Worm (Caenorhabditis elegans) whole organism, L1 larva: ENCODE results near the gene W02G9.3.
"Not testable (repeated sequence)": the region's sequence is repeated elsewhere in the genome, so short reads cannot be mapped to it uniquely, and the experiment has no call there.

Source experiments
- C16A3.4 ChIP-seq: fragments of 150-350 bp; optimal IDR thresholded peaks from 2 replicates; lab custom pipeline; 2014; ENCODE audit warnings: missing biosample characterization, missing genetic modification characterization
- C34B4.2 ChIP-seq: sonication (generic microtip); optimal IDR thresholded peaks from 2 replicates; lab custom pipeline; 2017; ENCODE audit warnings: mild to moderate bottlenecking, missing genetic modification characterization, missing compliant biosample characterization
- F16B12.6 ChIP-seq: fragments of 150-350 bp; optimal IDR thresholded peaks from 2 replicates; lab custom pipeline; 2014; ENCODE audit warnings: missing biosample characterization, missing genetic modification characterization
- Y116A8C.19 ChIP-seq: sonication (generic microtip); optimal IDR thresholded peaks from 2 replicates; lab custom pipeline; 2016; ENCODE audit warnings: missing compliant biosample characterization, missing genetic modification characterization, borderline replicate concordance
- ama-1 ChIP-seq: fragments of 150-350 bp; optimal IDR thresholded peaks from 2 replicates; lab custom pipeline; 2014
- ceh-63 ChIP-seq: fragments of 200-800 bp; sonication (Bioruptor generic); optimal IDR thresholded peaks from 2 replicates; lab custom pipeline; 2018; ENCODE audit warnings: mild to moderate bottlenecking, missing genetic modification characterization, missing compliant biosample characterization
- ceh-8 ChIP-seq: fragments of 200-800 bp; sonication (Bioruptor generic); optimal IDR thresholded peaks from 2 replicates; lab custom pipeline; 2018; ENCODE audit warnings: mild to moderate bottlenecking, missing genetic modification characterization, moderate library complexity, missing compliant biosample characterization
- ceh-82 ChIP-seq, 3 experiments: fragments of 150-350 bp in 1 of 3; sonication (generic microtip) in 2 of 3; optimal IDR thresholded peaks; 2 replicates each; lab custom pipeline; 2014 to 2017; ENCODE audit warnings: missing biosample characterization in 3 of 3, missing genetic modification characterization in 3 of 3
- ceh-88 ChIP-seq: fragments of 200-800 bp; sonication (Bioruptor generic); IDR thresholded peaks from 2 replicates; pipeline ENCODE4 v1.3.6; 2022; ENCODE audit warnings: missing genetic modification characterization, missing compliant biosample characterization
- dpl-1 ChIP-seq, 3 experiments: fragments of 150-350 bp in 2 of 3; sonication (generic microtip) in 1 of 3; optimal IDR thresholded peaks; 2 replicates each; lab custom pipeline; 2014 to 2017; ENCODE audit warnings: missing biosample characterization in 3 of 3, missing genetic modification characterization in 3 of 3, missing genetic modification reagents in 3 of 3
- efl-1 ChIP-seq, 4 experiments: fragments of 150-350 bp; optimal IDR thresholded peaks in 3 of 4; peaks in 1 of 4; 1 replicate in 1 of 4; 2 replicates in 3 of 4; lab custom pipeline; 2014; ENCODE audit warnings: missing biosample characterization in 2 of 4, missing genetic modification characterization in 2 of 4, missing genetic modification reagents in 2 of 4
- efl-3 ChIP-seq: fragments of 200-800 bp; sonication (Bioruptor generic); optimal IDR thresholded peaks from 2 replicates; lab custom pipeline; 2018; ENCODE audit warnings: mild to moderate bottlenecking, missing genetic modification characterization, missing compliant biosample characterization
- ets-5 ChIP-seq: fragments of 200-800 bp; sonication (Bioruptor generic); IDR thresholded peaks from 2 replicates; pipeline ENCODE4 v1.3.6; 2022; ENCODE audit warnings: missing genetic modification characterization, missing compliant biosample characterization
- fkh-10 ChIP-seq: sonication (generic microtip); optimal IDR thresholded peaks from 2 replicates; lab custom pipeline; 2017; ENCODE audit warnings: missing biosample characterization, missing genetic modification reagents, missing genetic modification characterization
- fkh-8 ChIP-seq: sonication (generic microtip); optimal IDR thresholded peaks from 2 replicates; lab custom pipeline; 2016; ENCODE audit warnings: mild to moderate bottlenecking, missing genetic modification characterization, missing compliant biosample characterization
- grh-1 ChIP-seq: fragments of 200-800 bp; sonication (Bioruptor generic); IDR thresholded peaks from 2 replicates; pipeline ENCODE4 v1.3.6; 2022; ENCODE audit warnings: missing genetic modification reagents, missing genetic modification characterization, missing compliant biosample characterization
- hpl-2 ChIP-seq: fragments of 150-350 bp; optimal IDR thresholded peaks from 2 replicates; lab custom pipeline; 2014; ENCODE audit warnings: missing biosample characterization, missing genetic modification reagents, missing genetic modification characterization
- isw-1 ChIP-seq: fragments of 200-800 bp; sonication (Bioruptor generic); IDR thresholded peaks from 2 replicates; pipeline ENCODE4 v1.3.6; 2022; ENCODE audit warnings: missing genetic modification characterization, missing compliant biosample characterization
- jun-1 ChIP-seq: fragments of 150-350 bp; optimal IDR thresholded peaks from 2 replicates; lab custom pipeline; 2014; ENCODE audit warnings: missing biosample characterization, missing genetic modification reagents, missing genetic modification characterization
- lin-13 ChIP-seq: fragments of 150-350 bp; optimal IDR thresholded peaks from 2 replicates; lab custom pipeline; 2014; ENCODE audit warnings: missing biosample characterization, missing genetic modification reagents, missing genetic modification characterization
- lin-14 ChIP-seq: fragments of 200-800 bp; sonication (Bioruptor generic); optimal IDR thresholded peaks from 2 replicates; lab custom pipeline; 2018; ENCODE audit warnings: mild to moderate bottlenecking, missing genetic modification characterization, moderate library complexity, missing compliant biosample characterization
- lir-3 ChIP-seq: sonication (generic microtip); optimal IDR thresholded peaks from 2 replicates; lab custom pipeline; 2016; ENCODE audit warnings: mild to moderate bottlenecking, missing genetic modification characterization, moderate library complexity, missing compliant biosample characterization; ENCODE audit not compliant: poor library complexity
- lsy-2 ChIP-seq, 2 experiments: fragments of 150-350 bp; optimal IDR thresholded peaks; 2 replicates each; lab custom pipeline; 2014; ENCODE audit warnings: missing biosample characterization in 2 of 2, missing genetic modification characterization in 2 of 2
- nhr-11 ChIP-seq: fragments of 150-350 bp; optimal IDR thresholded peaks from 2 replicates; lab custom pipeline; 2014; ENCODE audit warnings: missing biosample characterization, missing genetic modification characterization
- nhr-20 ChIP-seq: sonication (generic microtip); optimal IDR thresholded peaks from 2 replicates; lab custom pipeline; 2016; ENCODE audit warnings: mild to moderate bottlenecking, missing genetic modification characterization, missing compliant biosample characterization
- nhr-237 ChIP-seq: fragments of 150-350 bp; optimal IDR thresholded peaks from 2 replicates; lab custom pipeline; 2014; ENCODE audit warnings: missing biosample characterization, missing genetic modification characterization
- nhr-28 ChIP-seq: fragments of 150-350 bp; optimal IDR thresholded peaks from 2 replicates; lab custom pipeline; 2014; ENCODE audit warnings: missing biosample characterization, missing genetic modification characterization
- nhr-71 ChIP-seq: sonication (generic microtip); optimal IDR thresholded peaks from 2 replicates; lab custom pipeline; 2016; ENCODE audit warnings: mild to moderate bottlenecking, missing genetic modification characterization, moderate library complexity, missing compliant biosample characterization
- nhr-77 ChIP-seq: fragments of 150-350 bp; optimal IDR thresholded peaks from 2 replicates; lab custom pipeline; 2014; ENCODE audit warnings: missing biosample characterization, missing genetic modification characterization
- pag-3 ChIP-seq: sonication (generic microtip); optimal IDR thresholded peaks from 2 replicates; lab custom pipeline; 2017; ENCODE audit warnings: missing genetic modification characterization, mild to moderate bottlenecking, missing compliant biosample characterization, antibody characterized with exemption, borderline replicate concordance; ENCODE audit not compliant: insufficient read depth
- pax-3 ChIP-seq: fragments of 200-800 bp; sonication (Bioruptor generic); optimal IDR thresholded peaks from 2 replicates; lab custom pipeline; 2018; ENCODE audit warnings: mild to moderate bottlenecking, missing genetic modification characterization, moderate library complexity, missing compliant biosample characterization
- pqm-1 ChIP-seq: sonication (generic microtip); optimal IDR thresholded peaks from 3 replicates; lab custom pipeline; 2017; ENCODE audit warnings: missing biosample characterization, missing genetic modification characterization
- rnt-1 ChIP-seq: sonication (generic microtip); optimal IDR thresholded peaks from 2 replicates; lab custom pipeline; 2016; ENCODE audit warnings: mild to moderate bottlenecking, missing genetic modification characterization, moderate library complexity, missing compliant biosample characterization
- snpc-4 ChIP-seq: fragments of 150-350 bp; optimal IDR thresholded peaks from 2 replicates; lab custom pipeline; 2014; ENCODE audit warnings: missing biosample characterization, missing genetic modification characterization
- snu-23 ChIP-seq: sonication (generic microtip); optimal IDR thresholded peaks from 2 replicates; lab custom pipeline; 2016; ENCODE audit warnings: missing genetic modification characterization, missing compliant biosample characterization
- sox-4 ChIP-seq: sonication (generic microtip); optimal IDR thresholded peaks from 2 replicates; lab custom pipeline; 2016; ENCODE audit warnings: missing genetic modification characterization, missing compliant biosample characterization
- sup-37 ChIP-seq: fragments of 200-800 bp; sonication (Bioruptor generic); optimal IDR thresholded peaks from 2 replicates; lab custom pipeline; 2018; ENCODE audit warnings: mild to moderate bottlenecking, missing genetic modification characterization, missing compliant biosample characterization
- swsn-7 ChIP-seq: sonication (generic microtip); optimal IDR thresholded peaks from 2 replicates; lab custom pipeline; 2016; ENCODE audit warnings: missing genetic modification characterization, missing compliant biosample characterization
- tlp-1 ChIP-seq: fragments of 150-350 bp; optimal IDR thresholded peaks from 2 replicates; lab custom pipeline; 2014; ENCODE audit warnings: missing biosample characterization, missing genetic modification characterization
- unc-30 ChIP-seq: sonication (generic microtip); optimal IDR thresholded peaks from 2 replicates; lab custom pipeline; 2017; ENCODE audit warnings: missing biosample characterization, missing genetic modification characterization
- unc-98 ChIP-seq: fragments of 200-800 bp; sonication (Bioruptor generic); IDR thresholded peaks from 2 replicates; pipeline ENCODE4 v1.3.6; 2022; ENCODE audit warnings: missing genetic modification characterization, missing compliant biosample characterization
- vab-15 ChIP-seq: sonication (generic microtip); optimal IDR thresholded peaks from 2 replicates; lab custom pipeline; 2017; ENCODE audit warnings: missing genotype, mild to moderate bottlenecking, missing genetic modification characterization, missing compliant biosample characterization
- xbp-1 ChIP-seq: sonication (generic microtip); optimal IDR thresholded peaks from 2 replicates; lab custom pipeline; 2016; ENCODE audit warnings: missing genetic modification characterization, missing compliant biosample characterization
- zip-4 ChIP-seq: fragments of 200-800 bp; sonication (Bioruptor generic); optimal IDR thresholded peaks from 2 replicates; lab custom pipeline; 2018; ENCODE audit warnings: mild to moderate bottlenecking, missing genetic modification characterization, moderate library complexity, missing compliant biosample characterization
- ztf-11 ChIP-seq, 2 experiments: sonication (generic microtip); optimal IDR thresholded peaks; 2 replicates each; lab custom pipeline; 2016 to 2017; ENCODE audit warnings: missing genetic modification characterization in 2 of 2, missing biosample characterization in 1 of 2, missing compliant biosample characterization in 1 of 2
- ztf-4 ChIP-seq: fragments of 150-350 bp; optimal IDR thresholded peaks from 2 replicates; lab custom pipeline; 2014; ENCODE audit warnings: missing biosample characterization, missing genetic modification characterization

W02G9.3 gene

ce11 chrV:2672603-2673002 is at the start of gene W02G9.3 (continued):
- TF ChIP-seq unc-30 (no peak), jun-1 (tag; lab: Kevin White, UChicago) (peak; percentile 47), fkh-10 (GFP tag; lab: Kevin White, UChicago) (peak; percentile 49), nhr-77 (peak; percentile 69), unc-98 (GFP tag; lab: Robert Waterston, UW) (no peak), nhr-11 (peak; percentile 82), vab-15 (peak; percentile 99), C16A3.4 (tag; lab: Kevin White, UChicago) (peak; percentile 89), grh-1 (GFP tag; lab: Robert Waterston, UW) (no peak), tlp-1 (no peak), isw-1 (GFP tag; lab: Robert Waterston, UW) (peak; percentile 70), rnt-1 (peak; percentile 87), hpl-2 (no peak), snu-23 (GFP tag; lab: Kevin White, UChicago) (peak; percentile 89), lin-13 (peak; percentile 82), lir-3 (tag; lab: Kevin White, UChicago) (no peak), pax-3 (tag; lab: Kevin White, UChicago) (peak; percentile 74), dpl-1 (GFP tag; optimal IDR thresholded peaks at IDR 0.05; lab: Kevin White, UChicago) (peak; percentile 83 to 91 (median 89)), swsn-7 (tag; lab: Kevin White, UChicago) (peak; percentile 80), ceh-88 (GFP tag; lab: Robert Waterston, UW) (no peak), snpc-4 (tag; lab: Kevin White, UChicago) (peak; percentile 17), ceh-8 (GFP tag; lab: Kevin White, UChicago) (peak; percentile 33), sup-37 (GFP tag; lab: Kevin White, UChicago) (no peak), F16B12.6 (tag; lab: Kevin White, UChicago) (peak; percentile 45), nhr-20 (tag; lab: Kevin White, UChicago) (peak; percentile 76), fkh-8 (tag; lab: Kevin White, UChicago) (peak; percentile 83), ceh-63 (GFP tag; lab: Kevin White, UChicago) (no peak), ztf-11 (tag; optimal IDR thresholded peaks at IDR 0.05; lab: Kevin White, UChicago) (peak in 1 of 2 experiments; percentile 40), ceh-82 (tag; optimal IDR thresholded peaks at IDR 0.05; lab: Kevin White, UChicago) (peak; percentile 66 to 89 (median 81)), nhr-237 (peak; percentile 55), ets-5 (GFP tag; lab: Robert Waterston, UW) (no peak)

- peak in 1 of 2 experiments; percentile 8 for TF ChIP-seq efl-1 (optimal IDR thresholded peaks at IDR 0.05; lab: Kevin White, UChicago)
- TF ChIP-seq efl-1 (GFP tag; optimal IDR thresholded peaks at IDR 0.05 in 1 of 2; lab: Kevin White, UChicago): no peak
- TF ChIP-seq efl-3 (GFP tag; lab: Kevin White, UChicago): no peak
- no peak for TF ChIP-seq swsn-7 (tag; lab: Kevin White, UChicago)
Observed at ce11 chrV:2623765-2624164, 49.0 kb upstream of the W02G9.3 start.

DNA sequence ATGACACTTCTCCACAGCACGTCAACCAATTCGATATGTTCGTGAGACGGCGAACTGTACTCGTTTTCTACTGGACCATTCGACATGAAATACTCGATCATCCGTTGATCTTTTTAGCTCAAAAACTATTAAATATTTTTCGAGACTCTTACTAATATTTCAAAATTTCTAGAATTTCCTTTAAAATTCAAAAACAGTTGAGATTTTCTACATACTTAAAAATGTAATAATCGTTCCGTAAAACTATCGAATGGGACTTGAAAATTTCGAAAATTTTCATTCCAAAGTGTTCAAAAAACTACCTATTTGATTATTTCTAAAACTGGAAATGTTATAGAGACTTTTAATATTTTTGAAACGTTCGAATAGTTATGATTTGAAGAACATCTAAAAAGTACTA is 47.4 kb upstream of the W02G9.3 start, which contains the start of gene sknr-1:
sknr-1 (minus strand) TSS at position 101 of the 400 bp plus-strand sequence.
- not testable (repeated sequence) for TF ChIP-seq nhr-11; pqm-1 (tag; lab: Kevin White, UChicago); nhr-28 (tag; lab: Kevin White, UChicago)
- TF ChIP-seq, all 84 proteins: peak for 0; not testable (repeated sequence) for 84

DNA sequence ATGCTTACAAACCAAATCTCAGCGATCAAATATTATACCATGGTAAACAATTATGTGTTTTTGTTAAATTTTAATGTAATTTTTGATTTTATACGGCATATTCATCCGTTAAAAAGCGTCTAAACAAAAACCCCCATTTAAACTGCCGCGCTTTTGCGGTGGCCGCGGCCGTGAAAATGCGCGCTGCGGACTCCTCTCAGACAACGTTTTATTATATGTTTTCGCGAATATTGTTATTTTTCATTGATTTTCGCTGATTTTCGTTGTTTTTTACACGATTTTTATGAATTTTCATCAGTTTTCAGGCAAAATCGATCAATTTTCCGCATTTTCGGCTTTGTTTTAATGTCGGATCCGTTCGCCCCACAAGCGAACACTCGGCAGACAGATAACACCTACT is 34.2 kb upstream of the W02G9.3 start, which contains the start of gene W02H5.19:
W02H5.19 (plus strand) TSS at position 346 of the 400 bp plus-strand sequence.
- TF ChIP-seq efl-3 (GFP tag; lab: Kevin White, UChicago): peak; percentile 74
- peak; percentile 81 for TF ChIP-seq zip-4 (GFP tag; lab: Kevin White, UChicago)
- peak; percentile 67 for TF ChIP-seq lin-13
- TF ChIP-seq rnt-1: peak; percentile 100
- no peak for TF ChIP-seq ets-5 (GFP tag; lab: Robert Waterston, UW)
- TF ChIP-seq ztf-4: peak; percentile 20
- TF ChIP-seq lsy-2 (tag; optimal IDR thresholded peaks at IDR 0.05; lab: Kevin White, UChicago): peak; percentile 81 to 88
- peak; percentile 87 for TF ChIP-seq Y116A8C.19 (tag; lab: Kevin White, UChicago)
- peak; percentile 94 for TF ChIP-seq xbp-1
- TF ChIP-seq sox-4: peak; percentile 96
- TF ChIP-seq pag-3 (tag; lab: Kevin White, UChicago): no peak
- TF ChIP-seq nhr-28 (tag; lab: Kevin White, UChicago): no peak
- no peak for TF ChIP-seq lin-14 (GFP tag; lab: Kevin White, UChicago)
- no peak for TF ChIP-seq ama-1
- peak in 1 of 2 experiments; percentile 98 for TF ChIP-seq ztf-11 (tag; optimal IDR thresholded peaks at IDR 0.05; lab: Kevin White, UChicago)
- TF ChIP-seq ceh-88 (GFP tag; lab: Robert Waterston, UW): peak; percentile 81
- TF ChIP-seq nhr-71 (tag; lab: Kevin White, UChicago): peak; percentile 96
- TF ChIP-seq C34B4.2 (tag; lab: Kevin White, UChicago): peak; percentile 56
- TF ChIP-seq grh-1 (GFP tag; lab: Robert Waterston, UW): peak; percentile 78
- no peak for TF ChIP-seq unc-30
